Fruit fly (Drosophila melanogaster) Kc167 (cell line): ENCODE data around the gene Fer3HCH.

Experiments used
- Myc ChIP-seq: fragments of >200 bp; optimal IDR thresholded peaks from 2 replicates; lab custom pipeline; 2017; ENCODE audit warnings: missing external identifiers
- insv ChIP-seq: fragments of >200 bp; optimal IDR thresholded peaks from 3 replicates; lab custom pipeline; 2018; ENCODE audit warnings: missing external identifiers
- psq ChIP-seq: fragments of >200 bp; optimal IDR thresholded peaks from 2 replicates; lab custom pipeline; 2017; ENCODE audit warnings: missing external identifiers
- ttk ChIP-seq: sonication (Bioruptor generic); optimal IDR thresholded peaks from 2 replicates; lab custom pipeline; 2017; ENCODE audit warnings: missing external identifiers

dm6 chrX:13130175-13130822, 22.3 kb upstream of the Fer3HCH start:
- no peak for TF ChIP-seq psq (lab: Kevin White, UChicago)
- TF ChIP-seq insv (lab: Kevin White, UChicago): no peak
- no peak for TF ChIP-seq Myc (lab: Kevin White, UChicago)
- no peak for TF ChIP-seq ttk (lab: Kevin White, UChicago)
